Fruit fly (Drosophila melanogaster): Measurements from ENCODE around the gene CG12971.

The CG12971 gene

dm6 chr3L:21356395-21356794 is at the start of gene CG12971:
Gene CG12971 (minus strand): TSS chr3L:21356495.
- TF ChIP-seq cnc (optimal IDR thresholded peaks at IDR 0.05) (no peak), CG12768 (GFP tag; optimal IDR thresholded peaks at IDR 0.05) (no peak), CG11617 (GFP tag; optimal IDR thresholded peaks at IDR 0.05) (no peak), Crg-1 (GFP tag; optimal IDR thresholded peaks at IDR 0.05) (no peak), Clk (GFP tag; optimal IDR thresholded peaks at IDR 0.05) (no peak)

dm6 chr3L:21402552-21402951 is 46.3 kb upstream of the CG12971 start:
- no peak for TF ChIP-seq Crg-1 (GFP tag; optimal IDR thresholded peaks at IDR 0.05)
- TF ChIP-seq cnc (optimal IDR thresholded peaks at IDR 0.05): no peak
- TF ChIP-seq CG33017 (tag; optimal IDR thresholded peaks at IDR 0.05): no peak
- no peak for TF ChIP-seq CG12768 (GFP tag; optimal IDR thresholded peaks at IDR 0.05)
- no peak for TF ChIP-seq Hr96 (GFP tag; optimal IDR thresholded peaks at IDR 0.05)
- no peak for TF ChIP-seq CG1620 (GFP tag; optimal IDR thresholded peaks at IDR 0.05)
- TF ChIP-seq CG11617 (GFP tag; optimal IDR thresholded peaks at IDR 0.05): no peak
- TF ChIP-seq ovo (GFP tag; optimal IDR thresholded peaks at IDR 0.05): no peak
- no peak for TF ChIP-seq Clk (GFP tag; optimal IDR thresholded peaks at IDR 0.05)
- no peak for TF ChIP-seq CG7045 (GFP tag; optimal IDR thresholded peaks at IDR 0.05)
- no peak for TF ChIP-seq pad (GFP tag; optimal IDR thresholded peaks at IDR 0.05)
- TF ChIP-seq kay (GFP tag; ENCODE audit: borderline replicate concordance): no peak
- TF ChIP-seq cic (GFP tag; optimal IDR thresholded peaks at IDR 0.05): no peak
- TF ChIP-seq CG14711 (tag; optimal IDR thresholded peaks at IDR 0.05): no peak
- no peak for TF ChIP-seq CG7101 (tag; optimal IDR thresholded peaks at IDR 0.05)
- no peak for TF ChIP-seq bab1 (GFP tag; optimal IDR thresholded peaks at IDR 0.05)

dm6 chr3L:21400206-21400605 is 43.9 kb upstream of the CG12971 start:
- TF ChIP-seq CG7045 (GFP tag; optimal IDR thresholded peaks at IDR 0.05) (no peak), kay (GFP tag; ENCODE audit: borderline replicate concordance) (peak; percentile 16)

dm6 chr3L:21398156-21398555 is 41.9 kb upstream of the CG12971 start:
- TF ChIP-seq CG7045 (GFP tag; optimal IDR thresholded peaks at IDR 0.05) (no peak), kay (GFP tag; ENCODE audit: borderline replicate concordance) (peak; percentile 73), tj (GFP tag; optimal IDR thresholded peaks at IDR 0.05) (peak; percentile 73), Hr96 (GFP tag; optimal IDR thresholded peaks at IDR 0.05) (no peak)

- TF ChIP-seq kay (GFP tag; ENCODE audit: borderline replicate concordance) (peak; percentile 41), tj (GFP tag; optimal IDR thresholded peaks at IDR 0.05) (no peak)
Measured at dm6 chr3L:21390431-21390830, 34.1 kb upstream of the CG12971 start.

dm6 chr3L:21389758-21390157 is 33.5 kb upstream of the CG12971 start:
- TF ChIP-seq tj (GFP tag; optimal IDR thresholded peaks at IDR 0.05) (peak; percentile 93), CG5204 (GFP tag; optimal IDR thresholded peaks at IDR 0.05) (no peak)

dm6 chr3L:21388824-21389223 is 32.5 kb upstream of the CG12971 start:
- TF ChIP-seq CG11617 (GFP tag; optimal IDR thresholded peaks at IDR 0.05): no peak
- TF ChIP-seq tj (GFP tag; optimal IDR thresholded peaks at IDR 0.05): peak; percentile 97
- TF ChIP-seq ovo (GFP tag; optimal IDR thresholded peaks at IDR 0.05): no peak
- TF ChIP-seq Clk (GFP tag; optimal IDR thresholded peaks at IDR 0.05): no peak
- no peak for TF ChIP-seq CG14711 (tag; optimal IDR thresholded peaks at IDR 0.05)

- TF ChIP-seq ovo (GFP tag; optimal IDR thresholded peaks at IDR 0.05) (peak; percentile 17), pad (GFP tag; optimal IDR thresholded peaks at IDR 0.05) (no peak), CG5204 (GFP tag; optimal IDR thresholded peaks at IDR 0.05) (no peak), CG11617 (GFP tag; optimal IDR thresholded peaks at IDR 0.05) (no peak), Mnt (GFP tag; optimal IDR thresholded peaks at IDR 0.05) (peak; percentile 25), cic (GFP tag; optimal IDR thresholded peaks at IDR 0.05) (peak; percentile 57)
Measured at dm6 chr3L:21386917-21387316, 30.6 kb upstream of the CG12971 start.

dm6 chr3L:21385699-21386098 is 29.4 kb upstream of the CG12971 start:
- TF ChIP-seq pad (GFP tag; optimal IDR thresholded peaks at IDR 0.05): no peak
- no peak for TF ChIP-seq CG7101 (tag; optimal IDR thresholded peaks at IDR 0.05)
- TF ChIP-seq CG5204 (GFP tag; optimal IDR thresholded peaks at IDR 0.05): no peak
- TF ChIP-seq Hr96 (GFP tag; optimal IDR thresholded peaks at IDR 0.05): no peak
- no peak for TF ChIP-seq CG7045 (GFP tag; optimal IDR thresholded peaks at IDR 0.05)
- TF ChIP-seq cnc (optimal IDR thresholded peaks at IDR 0.05): no peak
- no peak for TF ChIP-seq CG14711 (tag; optimal IDR thresholded peaks at IDR 0.05)
- TF ChIP-seq Mnt (GFP tag; optimal IDR thresholded peaks at IDR 0.05): no peak
